Worm (Caenorhabditis elegans): ENCODE results near the gene C07G1.7.

DNA sequence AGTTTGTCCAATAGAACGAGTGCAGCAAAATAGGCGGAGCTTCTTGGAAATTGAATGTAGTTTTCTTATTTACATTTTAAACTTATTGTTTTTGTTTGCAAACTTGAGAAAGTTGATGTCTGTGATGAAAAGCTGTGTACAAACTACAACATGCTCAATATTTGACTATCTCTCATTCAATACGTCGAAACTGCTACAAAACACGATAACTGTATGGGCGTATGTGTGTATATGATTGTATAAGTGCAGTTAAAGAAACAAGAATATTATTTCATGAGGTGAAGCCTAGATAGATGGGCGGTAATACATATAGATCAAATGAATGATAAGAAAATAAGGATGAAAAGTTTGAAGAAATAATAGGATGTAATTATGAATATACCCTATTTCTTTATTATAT, 27.9 kb upstream of the C07G1.7 start:
- TF ChIP-seq nhr-77 (tag; optimal IDR thresholded peaks at IDR 0.05) (no peak), skn-1 (tag; optimal IDR thresholded peaks at IDR 0.05) (no peak), mdl-1 (tag; optimal IDR thresholded peaks at IDR 0.05) (no peak), zag-1 (tag; optimal IDR thresholded peaks at IDR 0.05) (no peak), elt-3 (tag; optimal IDR thresholded peaks at IDR 0.05) (no peak), unc-62 (GFP tag; optimal IDR thresholded peaks at IDR 0.05) (no peak)

All from whole organism, L2 larva.